Worm (Caenorhabditis elegans): Measurements from ENCODE around the gene E03H12.4.

ce11 chrIV:4977176-4977693 lies 5.2 kb upstream of the E03H12.4 start, which contains the start of gene E03H12.5:
- no peak for TF ChIP-seq pqm-1 (tag; optimal IDR thresholded peaks at IDR 0.05)
- TF ChIP-seq C08G9.2 (tag; optimal IDR thresholded peaks at IDR 0.05): no peak
- TF ChIP-seq fkh-6 (tag; optimal IDR thresholded peaks at IDR 0.05): no peak
- no peak for TF ChIP-seq fkh-10 (GFP tag; optimal IDR thresholded peaks at IDR 0.05)
- no peak for TF ChIP-seq madf-2 (tag; optimal IDR thresholded peaks at IDR 0.05)
- TF ChIP-seq pax-1 (tag; optimal IDR thresholded peaks at IDR 0.05): no peak
- no peak for TF ChIP-seq nfya-1 (tag; optimal IDR thresholded peaks at IDR 0.05)
- no peak for TF ChIP-seq zip-5 (tag; optimal IDR thresholded peaks at IDR 0.05)
- no peak for TF ChIP-seq F13H6.1 (tag; optimal IDR thresholded peaks at IDR 0.05)
- TF ChIP-seq elt-2 (tag; optimal IDR thresholded peaks at IDR 0.05): no peak

All from whole organism, late embryonic.